Fruit fly (Drosophila melanogaster): ENCODE measurements around the gene mthl14.

- TF ChIP-seq psq (optimal IDR thresholded peaks at IDR 0.05) (no peak), Sin3A (optimal IDR thresholded peaks at IDR 0.05) (no peak), Myc (optimal IDR thresholded peaks at IDR 0.05) (no peak), insv (optimal IDR thresholded peaks at IDR 0.05) (no peak)
Observed at dm6 chr3L:298459-298858, 51.2 kb downstream of the mthl14 start.
